Worm (Caenorhabditis elegans): ENCODE data around the gene F17E9.18.

- TF ChIP-seq F55B11.4 (tag; optimal IDR thresholded peaks at IDR 0.05; ENCODE audit: borderline replicate concordance, insufficient read depth) = no peak
- TF ChIP-seq dpff-1 (tag; optimal IDR thresholded peaks at IDR 0.05) = no peak
- TF ChIP-seq efl-1 (GFP tag; optimal IDR thresholded peaks at IDR 0.05) = no peak
- TF ChIP-seq F57A8.1 (GFP tag; optimal IDR thresholded peaks at IDR 0.05) = no peak
- TF ChIP-seq rcor-1 (GFP tag; IDR thresholded peaks at IDR 0.05) = no peak
- no peak for TF ChIP-seq gei-17 (GFP tag; optimal IDR thresholded peaks at IDR 0.05)
Measured at ce11 chrIV:8328913-8329312, 18.0 kb downstream of the F17E9.18 start, which contains the start of gene F35H10.2.

Measured in whole organism, young adult.